Worm (Caenorhabditis elegans) whole organism, late embryonic: ENCODE measurements around the gene K08F4.5.

Experiments
- ama-1 ChIP-seq: fragments of 150-350 bp; optimal IDR thresholded peaks from 2 replicates; lab custom pipeline; 2014
- dmd-4 ChIP-seq: sonication (generic microtip); optimal IDR thresholded peaks from 2 replicates; lab custom pipeline; 2016; ENCODE audit warnings: borderline replicate concordance, missing genetic modification characterization, missing compliant biosample characterization
- eyg-1 ChIP-seq: sonication (generic microtip); optimal IDR thresholded peaks from 2 replicates; lab custom pipeline; 2016; ENCODE audit warnings: missing genotype, missing genetic modification characterization, missing compliant biosample characterization

ce11 chrIV:10144487-10144886 is 8.8 kb upstream of the K08F4.5 start:
- TF ChIP-seq dmd-4 (tag; lab: Kevin White, UChicago) (no peak), ama-1 (lab: Kevin White, UChicago) (no peak), eyg-1 (tag; lab: Kevin White, UChicago) (no peak)
